Fruit fly (Drosophila melanogaster) whole organism, embryonic: Measurements from ENCODE around the gene Ada1-1.

ENCODE experiments used
- Atf-2 ChIP-seq: fragments of 200-800 bp; sonication (Bioruptor generic); optimal IDR thresholded peaks from 2 replicates; lab custom pipeline; 2016; ENCODE audit warnings: missing biosample characterization, missing genetic modification characterization
- BtbVII ChIP-seq: fragments of 200-800 bp; sonication (Bioruptor generic); optimal IDR thresholded peaks from 3 replicates; lab custom pipeline; 2017; ENCODE audit warnings: missing biosample characterization, mild to moderate bottlenecking, missing genetic modification characterization
- CG10321 ChIP-seq: fragments of 200-800 bp; sonication (Bioruptor generic); IDR thresholded peaks from 2 replicates; pipeline ENCODE4 v1.3.6; 2022; ENCODE audit warnings: missing biosample characterization, missing genetic modification characterization
- CG10431 ChIP-seq: fragments of 200-800 bp; sonication (Bioruptor generic); optimal IDR thresholded peaks from 3 replicates; lab custom pipeline; 2018; ENCODE audit warnings: missing biosample characterization, mild to moderate bottlenecking, missing genetic modification characterization
- CG10543 ChIP-seq: fragments of 200-800 bp; sonication (Bioruptor generic); optimal IDR thresholded peaks from 3 replicates; lab custom pipeline; 2017; ENCODE audit warnings: missing biosample characterization, mild to moderate bottlenecking, missing genetic modification characterization, moderate library complexity
- CG11456 ChIP-seq: fragments of 200-800 bp; sonication (Bioruptor generic); IDR thresholded peaks from 3 replicates; pipeline ENCODE4 v1.3.6; 2022; ENCODE audit warnings: missing biosample characterization, missing genetic modification characterization
- CG12071 ChIP-seq: fragments of 200-800 bp; sonication (Bioruptor generic); optimal IDR thresholded peaks from 3 replicates; lab custom pipeline; 2018; ENCODE audit warnings: missing biosample characterization, mild to moderate bottlenecking, missing genetic modification characterization
- CG12299 ChIP-seq: fragments of 200-800 bp; sonication (Bioruptor generic); optimal IDR thresholded peaks from 2 replicates; lab custom pipeline; 2018; ENCODE audit warnings: missing biosample characterization, mild to moderate bottlenecking, missing genetic modification characterization
- CG13624 ChIP-seq: fragments of 200-800 bp; sonication (Bioruptor generic); optimal IDR thresholded peaks from 2 replicates; lab custom pipeline; 2016; ENCODE audit warnings: missing biosample characterization, missing genetic modification characterization
- CG13775 ChIP-seq: fragments of 200-800 bp; sonication (Bioruptor generic); optimal IDR thresholded peaks from 3 replicates; lab custom pipeline; 2017; ENCODE audit warnings: missing biosample characterization, mild to moderate bottlenecking, missing genetic modification characterization
- CG14014 ChIP-seq: fragments of 200-800 bp; sonication (Bioruptor generic); IDR thresholded peaks from 2 replicates; pipeline ENCODE4 v1.3.6; 2022; ENCODE audit warnings: missing biosample characterization, missing genetic modification characterization
- CG14667 ChIP-seq: fragments of 200-800 bp; sonication (Bioruptor generic); IDR thresholded peaks from 2 replicates; pipeline ENCODE4 v1.3.6; 2022; ENCODE audit warnings: missing biosample characterization, missing genetic modification characterization
- CG15011 ChIP-seq: fragments of 200-800 bp; sonication (Bioruptor generic); optimal IDR thresholded peaks from 3 replicates; lab custom pipeline; 2018; ENCODE audit warnings: missing biosample characterization, mild to moderate bottlenecking, missing genetic modification characterization
- CG15514 ChIP-seq: fragments of 200-800 bp; sonication (Bioruptor generic); optimal IDR thresholded peaks from 3 replicates; lab custom pipeline; 2017; ENCODE audit warnings: missing biosample characterization, missing genetic modification characterization, mild to moderate bottlenecking, moderate library complexity, missing genetic modification reagents
- CG15601 ChIP-seq: fragments of 200-800 bp; sonication (Bioruptor generic); optimal IDR thresholded peaks from 3 replicates; lab custom pipeline; 2019; ENCODE audit warnings: missing biosample characterization, mild to moderate bottlenecking, missing genetic modification characterization, moderate library complexity
- CG17359 ChIP-seq: fragments of 200-800 bp; sonication (Bioruptor generic); optimal IDR thresholded peaks from 3 replicates; lab custom pipeline; 2018; ENCODE audit warnings: missing biosample characterization, mild to moderate bottlenecking, missing genetic modification characterization, moderate library complexity
- CG2678 ChIP-seq: fragments of 200-800 bp; sonication (Bioruptor generic); optimal IDR thresholded peaks from 3 replicates; lab custom pipeline; 2019; ENCODE audit warnings: missing biosample characterization, mild to moderate bottlenecking, missing genetic modification characterization, moderate library complexity
- CG2889 ChIP-seq: fragments of 200-800 bp; sonication (Bioruptor generic); IDR thresholded peaks from 3 replicates; pipeline ENCODE4 v1.3.6; 2022; ENCODE audit warnings: missing biosample characterization, missing genetic modification characterization
- CG5245 ChIP-seq: fragments of 200-800 bp; sonication (Bioruptor generic); optimal IDR thresholded peaks from 3 replicates; lab custom pipeline; 2016; ENCODE audit warnings: missing biosample characterization, missing genetic modification characterization
- CG6654 ChIP-seq: fragments of 200-800 bp; sonication (Bioruptor generic); optimal IDR thresholded peaks from 2 replicates; lab custom pipeline; 2017; ENCODE audit warnings: missing biosample characterization, mild to moderate bottlenecking, missing genetic modification characterization
- CG8944 ChIP-seq: fragments of 200-800 bp; sonication (Bioruptor generic); optimal IDR thresholded peaks from 3 replicates; lab custom pipeline; 2016; ENCODE audit warnings: missing biosample characterization, missing genetic modification characterization
- CG9437 ChIP-seq: fragments of 200-800 bp; sonication (Bioruptor generic); optimal IDR thresholded peaks from 2 replicates; lab custom pipeline; 2018; ENCODE audit warnings: missing biosample characterization, mild to moderate bottlenecking, missing genetic modification characterization
- CkIIα-i1 ChIP-seq: fragments of 200-800 bp; sonication (Bioruptor generic); IDR thresholded peaks from 2 replicates; pipeline ENCODE4 v1.3.6; 2022; ENCODE audit warnings: missing biosample characterization, missing genetic modification characterization
- CoRest ChIP-seq: fragments of 200-800 bp; sonication (Bioruptor generic); optimal IDR thresholded peaks from 3 replicates; lab custom pipeline; 2018; ENCODE audit warnings: missing biosample characterization, mild to moderate bottlenecking, missing genetic modification characterization, moderate library complexity
- GATAe ChIP-seq: fragments of 200-800 bp; sonication (Bioruptor generic); conservative IDR thresholded peaks from 2 replicates; pipeline ENCODE4 v1.3.6; 2022; ENCODE audit warnings: missing biosample characterization, missing genetic modification characterization
- HLH4C ChIP-seq: fragments of 200-800 bp; sonication (Bioruptor generic); IDR thresholded peaks from 3 replicates; pipeline ENCODE4 v1.3.6; 2022; ENCODE audit warnings: missing biosample characterization, missing genetic modification characterization; ENCODE audit not compliant: partially characterized antibody
- Jarid2 ChIP-seq: fragments of 200-800 bp; sonication (Bioruptor generic); optimal IDR thresholded peaks from 3 replicates; lab custom pipeline; 2017; ENCODE audit warnings: mild to moderate bottlenecking, missing biosample characterization, missing genetic modification reagents, missing genetic modification characterization
- NC2α ChIP-seq: fragments of 200-800 bp; sonication (Bioruptor generic); optimal IDR thresholded peaks from 2 replicates; lab custom pipeline; 2016; ENCODE audit warnings: missing biosample characterization, missing genetic modification characterization
- Nf-YC ChIP-seq: fragments of 200-800 bp; optimal IDR thresholded peaks from 3 replicates; lab custom pipeline; 2019; ENCODE audit warnings: missing biosample characterization, mild to moderate bottlenecking, missing genetic modification characterization, moderate library complexity
- Sox102F ChIP-seq: fragments of 200-800 bp; sonication (Bioruptor generic); optimal IDR thresholded peaks from 2 replicates; lab custom pipeline; 2018; ENCODE audit warnings: missing biosample characterization, mild to moderate bottlenecking, missing genetic modification characterization, moderate library complexity
- ab ChIP-seq: fragments of 200-800 bp; sonication (Bioruptor generic); optimal IDR thresholded peaks from 2 replicates; lab custom pipeline; 2016; ENCODE audit warnings: missing biosample characterization, missing genetic modification characterization
- bigmax ChIP-seq: fragments of 200-800 bp; sonication (Bioruptor generic); optimal IDR thresholded peaks from 2 replicates; lab custom pipeline; 2018; ENCODE audit warnings: missing biosample characterization, mild to moderate bottlenecking, missing genetic modification characterization
- cato ChIP-seq: fragments of 200-800 bp; sonication (Bioruptor generic); optimal IDR thresholded peaks from 2 replicates; lab custom pipeline; 2016; ENCODE audit warnings: missing biosample characterization, missing genetic modification characterization, borderline replicate concordance
- danr ChIP-seq: fragments of 200-800 bp; sonication (Bioruptor generic); IDR thresholded peaks from 2 replicates; pipeline ENCODE4 v1.3.6; 2022; ENCODE audit warnings: missing biosample characterization, missing genetic modification characterization
- fd3F ChIP-seq: fragments of 200-800 bp; sonication (Bioruptor generic); optimal IDR thresholded peaks from 2 replicates; lab custom pipeline; 2018; ENCODE audit warnings: missing biosample characterization, mild to moderate bottlenecking, missing genetic modification characterization, moderate library complexity
- fu2 ChIP-seq: fragments of 200-800 bp; sonication (Bioruptor generic); optimal IDR thresholded peaks from 2 replicates; lab custom pipeline; 2016; ENCODE audit warnings: missing biosample characterization, missing genetic modification characterization
- luna ChIP-seq: fragments of 200-800 bp; sonication (Bioruptor generic); optimal IDR thresholded peaks from 2 replicates; lab custom pipeline; 2016; ENCODE audit warnings: missing biosample characterization, missing genetic modification characterization
- pan ChIP-seq, 4 experiments: fragments of >200 bp in 3 of 4; fragments of 200-800 bp in 1 of 4; sonication (Bioruptor generic) in 1 of 4; optimal IDR thresholded peaks in 3 of 4; IDR thresholded peaks in 1 of 4; 2 replicates each; pipeline versions ENCODE4 v1.3.6 to Lab custom; 2017 to 2022; ENCODE audit warnings: missing biosample characterization in 2 of 4, missing genetic modification characterization in 2 of 4, mixed read lengths in 1 of 4
- peb ChIP-seq: fragments of 200-800 bp; sonication (Bioruptor generic); IDR thresholded peaks from 2 replicates; pipeline ENCODE4 v1.3.6; 2022; ENCODE audit warnings: missing biosample characterization, missing genetic modification characterization
- pita ChIP-seq: fragments of 200-800 bp; sonication (Bioruptor generic); optimal IDR thresholded peaks from 2 replicates; lab custom pipeline; 2017; ENCODE audit warnings: missing biosample characterization, mild to moderate bottlenecking, missing genetic modification characterization
- pnt ChIP-seq: fragments of 200-800 bp; sonication (Bioruptor generic); optimal IDR thresholded peaks from 3 replicates; lab custom pipeline; 2016; ENCODE audit warnings: missing biosample characterization, missing genetic modification characterization
- psq ChIP-seq: fragments of 200-800 bp; sonication (Bioruptor generic); optimal IDR thresholded peaks from 2 replicates; lab custom pipeline; 2017; ENCODE audit warnings: missing biosample characterization, missing genetic modification characterization
- sens ChIP-seq: fragments of 200-800 bp; sonication (Bioruptor generic); peaks from one replicate; lab custom pipeline; 2016; ENCODE audit warnings: missing biosample characterization, missing genetic modification characterization
- sna ChIP-seq: fragments of 200-800 bp; sonication (Bioruptor generic); IDR thresholded peaks from 2 replicates; pipeline ENCODE4 v1.3.6; 2022; ENCODE audit warnings: missing biosample characterization, missing genetic modification characterization; ENCODE audit not compliant: partially characterized antibody
- ssp ChIP-seq: fragments of 200-800 bp; sonication (Bioruptor generic); IDR thresholded peaks from 2 replicates; pipeline ENCODE4 v1.3.6; 2022; ENCODE audit warnings: missing biosample characterization, missing genetic modification characterization
- stc ChIP-seq: fragments of 200-800 bp; sonication (Bioruptor generic); IDR thresholded peaks from 2 replicates; pipeline ENCODE4 v1.3.6; 2022; ENCODE audit warnings: missing biosample characterization, missing genetic modification characterization
- tna ChIP-seq: fragments of 200-800 bp; sonication (Bioruptor generic); IDR thresholded peaks from 2 replicates; pipeline ENCODE4 v1.3.6; 2022; ENCODE audit warnings: missing biosample characterization, missing genetic modification characterization; ENCODE audit not compliant: partially characterized antibody
- wor ChIP-seq: fragments of 200-800 bp; sonication (Bioruptor generic); IDR thresholded peaks from 2 replicates; pipeline ENCODE4 v1.3.6; 2022; ENCODE audit warnings: missing biosample characterization, missing genetic modification characterization
- zf30C ChIP-seq: fragments of 200-800 bp; sonication (Bioruptor generic); optimal IDR thresholded peaks from 3 replicates; lab custom pipeline; 2018; ENCODE audit warnings: missing biosample characterization, mild to moderate bottlenecking, missing genetic modification characterization

Gene Ada1-1

dm6 chr2L:12044613-12045350, 48.2 kb downstream of the Ada1-1 start, which contains the start of gene CG6785 (continued):
- TF ChIP-seq peb (GFP tag; lab: Robert Waterston, UW): no peak
- no peak for TF ChIP-seq sna
- TF ChIP-seq CG15514: peak; percentile 86
- TF ChIP-seq CG13624 (GFP tag; lab: Kevin White, UChicago): peak; percentile 94
- TF ChIP-seq fd3F: peak; percentile 65
- no peak for TF ChIP-seq CG6654 (GFP tag; lab: Kevin White, UChicago)
- TF ChIP-seq CG2678: peak; percentile 86
- no peak for TF ChIP-seq wor
- TF ChIP-seq CG11456 (GFP tag; lab: Robert Waterston, UW): peak; percentile 65; the same call in 2 of the 3 replicates
- TF ChIP-seq CG10543: peak; percentile 93
- no peak for TF ChIP-seq fu2 (GFP tag; lab: Kevin White, UChicago)
- TF ChIP-seq luna (GFP tag; lab: Kevin White, UChicago): peak; percentile 28
- peak; percentile 76 for TF ChIP-seq CG15011 (GFP tag; lab: Kevin White, UChicago)
- TF ChIP-seq CG14014 (GFP tag; lab: Robert Waterston, UW): peak; percentile 85; the same call in 1 of the 2 replicates
- peak; percentile 90 for TF ChIP-seq CG10431 (GFP tag; lab: Kevin White, UChicago)
- no peak for TF ChIP-seq tna (GFP tag; lab: Robert Waterston, UW)
- TF ChIP-seq psq (GFP tag; lab: Kevin White, UChicago): peak; percentile 58
- TF ChIP-seq pnt (GFP tag; lab: Kevin White, UChicago): peak; percentile 74
- peak; percentile 52 for TF ChIP-seq bigmax (GFP tag; lab: Kevin White, UChicago)
- peak; percentile 86 for TF ChIP-seq Atf-2 (GFP tag; lab: Kevin White, UChicago)
- TF ChIP-seq cato (GFP tag; lab: Kevin White, UChicago): peak; percentile 64
- peak; percentile 90 for TF ChIP-seq NC2α (GFP tag; lab: Kevin White, UChicago)
- TF ChIP-seq stc (GFP tag; lab: Robert Waterston, UW): peak; percentile 42; the same call in 1 of the 2 replicates
- peak; percentile 80 for TF ChIP-seq Sox102F (GFP tag; lab: Kevin White, UChicago)
- no peak for TF ChIP-seq HLH4C (GFP tag; lab: Robert Waterston, UW)
- TF ChIP-seq ab (GFP tag; lab: Kevin White, UChicago): no peak
- TF ChIP-seq pan (optimal IDR thresholded peaks at IDR 0.05; lab: Kevin White, UChicago): no peak
- TF ChIP-seq pan (GFP tag; optimal IDR thresholded peaks at IDR 0.05 in 1 of 2, IDR thresholded peaks at IDR 0.05 in 1 of 2): peak in 1 of 2 experiments; percentile 59
- no peak for TF ChIP-seq danr (GFP tag; lab: Robert Waterston, UW)
- no peak for TF ChIP-seq CG14667 (GFP tag; lab: Robert Waterston, UW)
- peak; percentile 70 for TF ChIP-seq CoRest (tag; lab: Kevin White, UChicago)
- no peak for TF ChIP-seq CkIIα-i1 (GFP tag; lab: Robert Waterston, UW)
- TF ChIP-seq BtbVII (GFP tag; lab: Kevin White, UChicago): peak; percentile 88
- TF ChIP-seq CG12071 (GFP tag; lab: Kevin White, UChicago): peak; percentile 95
- peak; percentile 89 for TF ChIP-seq CG12299 (tag; lab: Kevin White, UChicago)
- peak; percentile 32 for TF ChIP-seq CG13775 (GFP tag; lab: Kevin White, UChicago)
- peak; percentile 92 for TF ChIP-seq CG15601 (tag; lab: Kevin White, UChicago)
- TF ChIP-seq CG9437: peak; percentile 25
- no peak for TF ChIP-seq GATAe (GFP tag; lab: Robert Waterston, UW)
- TF ChIP-seq Jarid2: peak; percentile 51
- TF ChIP-seq zf30C (GFP tag; lab: Kevin White, UChicago): no peak
- TF ChIP-seq CG10321: peak; percentile 54
- no peak for TF ChIP-seq CG2889 (GFP tag; lab: Robert Waterston, UW)
- TF ChIP-seq sens (GFP tag; lab: Kevin White, UChicago): peak; percentile 99
- peak; percentile 88 for TF ChIP-seq CG17359 (tag; lab: Kevin White, UChicago)
- no peak for TF ChIP-seq pita
- TF ChIP-seq CG8944 (GFP tag; lab: Kevin White, UChicago): peak; percentile 80
- no peak for TF ChIP-seq ssp (GFP tag; lab: Robert Waterston, UW)
- TF ChIP-seq CG5245 (GFP tag; lab: Kevin White, UChicago): peak; percentile 58
- peak; percentile 57 for TF ChIP-seq Nf-YC (tag; lab: Kevin White, UChicago)
